ENCODE assay signal across 2 worm cellular contexts in the genomic region with DNA sequence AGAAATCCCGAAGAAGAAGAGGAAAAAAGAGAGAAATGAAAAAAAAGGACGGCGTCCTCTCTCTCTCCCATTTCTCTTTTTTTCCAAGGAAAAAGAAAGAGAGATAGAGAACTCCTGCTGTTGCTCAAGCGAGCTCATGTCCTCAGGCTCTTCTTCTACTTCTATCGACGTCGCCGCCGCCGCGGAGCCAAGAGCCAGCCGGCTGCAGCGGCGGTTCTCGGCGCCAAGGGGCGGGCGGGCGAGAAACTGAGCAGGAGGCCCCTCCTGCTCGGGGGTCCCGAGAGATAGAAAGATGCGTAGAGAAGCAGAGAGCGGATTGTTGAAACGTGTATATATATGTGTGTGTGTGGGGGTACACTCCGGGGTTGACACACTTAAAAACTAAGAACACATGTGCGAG.
TF ChIP-seq lines count a peak whose summit lies in the region.

No protein-coding gene starts in this region.

TF ChIP-seq in whole organism, L1 larva, 84 proteins besides CTCF, POLR2A, EP300 and RAD21 (continued from another document):
- TF ChIP-seq nhr-77 (tag; optimal IDR thresholded peaks at IDR 0.05; lab: Kevin White, UChicago) (no peak), nhr-19 (GFP tag; conservative IDR thresholded peaks at IDR 0.05; lab: Robert Waterston, UW) (no peak), swsn-7 (tag; optimal IDR thresholded peaks at IDR 0.05; lab: Kevin White, UChicago) (peak; percentile 9), lir-3 (tag; optimal IDR thresholded peaks at IDR 0.05; lab: Kevin White, UChicago; ENCODE audit: poor library complexity) (no peak), nhr-47 (tag; optimal IDR thresholded peaks at IDR 0.05; lab: Kevin White, UChicago) (peak; percentile 26), ceh-82 (tag; optimal IDR thresholded peaks at IDR 0.05; lab: Kevin White, UChicago) (peak in 1 of 3 experiments; percentile 55), fkh-4 (tag; optimal IDR thresholded peaks at IDR 0.05; lab: Kevin White, UChicago; ENCODE audit: borderline replicate concordance) (no peak), nhr-28 (tag; optimal IDR thresholded peaks at IDR 0.05; lab: Kevin White, UChicago) (no peak), ceh-90 (tag; optimal IDR thresholded peaks at IDR 0.05; lab: Kevin White, UChicago) (no peak), dsc-1 (tag; optimal IDR thresholded peaks at IDR 0.05; lab: Kevin White, UChicago) (peak; percentile 66), F16B12.6 (tag; optimal IDR thresholded peaks at IDR 0.05; lab: Kevin White, UChicago) (no peak), nhr-84 (tag; optimal IDR thresholded peaks at IDR 0.05; lab: Kevin White, UChicago) (no peak), fkh-10 (GFP tag; optimal IDR thresholded peaks at IDR 0.05; lab: Kevin White, UChicago) (peak; percentile 19), ceh-88 (GFP tag; IDR thresholded peaks at IDR 0.05; lab: Robert Waterston, UW) (no peak), sup-37 (GFP tag; optimal IDR thresholded peaks at IDR 0.05; lab: Kevin White, UChicago) (no peak), nhr-12 (tag; optimal IDR thresholded peaks at IDR 0.05; lab: Kevin White, UChicago) (no peak), lsy-2 (tag; optimal IDR thresholded peaks at IDR 0.05; lab: Kevin White, UChicago) (peak in 1 of 2 experiments; percentile 49), alr-1 (tag; optimal IDR thresholded peaks at IDR 0.05; lab: Kevin White, UChicago; ENCODE audit: borderline replicate concordance) (no peak), xbp-1 (tag; optimal IDR thresholded peaks at IDR 0.05; lab: Kevin White, UChicago) (peak; percentile 4), vab-15 (tag; optimal IDR thresholded peaks at IDR 0.05; lab: Kevin White, UChicago) (no peak), blmp-1 (tag; optimal IDR thresholded peaks at IDR 0.05; lab: Kevin White, UChicago) (no peak), mdl-1 (tag; optimal IDR thresholded peaks at IDR 0.05; lab: Kevin White, UChicago) (no peak), unc-62 (GFP tag; optimal IDR thresholded peaks at IDR 0.05; lab: Kevin White, UChicago) (no peak), ets-5 (GFP tag; IDR thresholded peaks at IDR 0.05; lab: Robert Waterston, UW) (no peak), pqm-1 (tag; optimal IDR thresholded peaks at IDR 0.05; lab: Kevin White, UChicago) (no peak), egl-13 (tag; optimal IDR thresholded peaks at IDR 0.05; lab: Kevin White, UChicago) (peak; percentile 1), C16A3.4 (tag; optimal IDR thresholded peaks at IDR 0.05; lab: Kevin White, UChicago) (no peak), efl-1 (optimal IDR thresholded peaks at IDR 0.05; lab: Kevin White, UChicago) (peak in 1 of 2 experiments; percentile 7), efl-1 (GFP tag; optimal IDR thresholded peaks at IDR 0.05 in 1 of 2; lab: Kevin White, UChicago) (peak in 1 of 2 experiments; percentile 11), snpc-4 (tag; optimal IDR thresholded peaks at IDR 0.05; lab: Kevin White, UChicago) (no peak), ceh-8 (GFP tag; optimal IDR thresholded peaks at IDR 0.05; lab: Kevin White, UChicago) (peak; percentile 90), nhr-76 (tag; optimal IDR thresholded peaks at IDR 0.05; lab: Kevin White, UChicago) (no peak), irx-1 (tag; optimal IDR thresholded peaks at IDR 0.05; lab: Kevin White, UChicago) (no peak), unc-98 (GFP tag; IDR thresholded peaks at IDR 0.05; lab: Robert Waterston, UW) (no peak), ztf-4 (tag; optimal IDR thresholded peaks at IDR 0.05; lab: Kevin White, UChicago) (no peak), aha-1 (tag; optimal IDR thresholded peaks at IDR 0.05; lab: Kevin White, UChicago) (no peak), sox-4 (tag; optimal IDR thresholded peaks at IDR 0.05; lab: Kevin White, UChicago) (no peak), aly-2 (tag; optimal IDR thresholded peaks at IDR 0.05; lab: Kevin White, UChicago) (no peak), elt-2 (tag; optimal IDR thresholded peaks at IDR 0.05; lab: Kevin White, UChicago) (no peak), pax-3 (tag; optimal IDR thresholded peaks at IDR 0.05; lab: Kevin White, UChicago) (no peak), zag-1 (tag; optimal IDR thresholded peaks at IDR 0.05; lab: Kevin White, UChicago) (no peak), lin-39 (tag; optimal IDR thresholded peaks at IDR 0.05; lab: Kevin White, UChicago) (no peak), unc-86 (tag; optimal IDR thresholded peaks at IDR 0.05; lab: Kevin White, UChicago) (no peak), ama-1 (optimal IDR thresholded peaks at IDR 0.05; lab: Kevin White, UChicago) (no peak), skn-1 (tag; optimal IDR thresholded peaks at IDR 0.05; lab: Kevin White, UChicago) (no peak), C34B4.2 (tag; optimal IDR thresholded peaks at IDR 0.05; lab: Kevin White, UChicago) (no peak), unc-30 (tag; optimal IDR thresholded peaks at IDR 0.05; lab: Kevin White, UChicago) (no peak), jun-1 (tag; optimal IDR thresholded peaks at IDR 0.05; lab: Kevin White, UChicago) (no peak), rnt-1 (tag; optimal IDR thresholded peaks at IDR 0.05; lab: Kevin White, UChicago) (peak; percentile 30)

TF ChIP-seq in whole organism, L4 larva, 104 proteins besides CTCF, POLR2A, EP300 and RAD21 (continued from another document):
- TF ChIP-seq ceh-28 (tag; optimal IDR thresholded peaks at IDR 0.05; lab: Kevin White, UChicago) (no peak), egl-43 (GFP tag; IDR thresholded peaks at IDR 0.05; lab: Robert Waterston, UW) (peak; percentile 63; the same call in 1 of the 2 replicates), zfp-2 (tag; optimal IDR thresholded peaks at IDR 0.05; lab: Kevin White, UChicago) (no peak), F37D6.2 (tag; optimal IDR thresholded peaks at IDR 0.05; lab: Kevin White, UChicago) (peak; percentile 42), F49E8.2 (tag; optimal IDR thresholded peaks at IDR 0.05; lab: Kevin White, UChicago; ENCODE audit: borderline replicate concordance) (no peak), R02D3.7 (tag; optimal IDR thresholded peaks at IDR 0.05; lab: Kevin White, UChicago) (no peak), mdl-1 (tag; optimal IDR thresholded peaks at IDR 0.05; lab: Kevin White, UChicago) (peak in 1 of 2 experiments; percentile 41), F10B5.3 (tag; optimal IDR thresholded peaks at IDR 0.05; lab: Kevin White, UChicago) (no peak), aly-2 (tag; optimal IDR thresholded peaks at IDR 0.05; lab: Kevin White, UChicago) (no peak), ama-1 (optimal IDR thresholded peaks at IDR 0.05; lab: Kevin White, UChicago) (no peak), snpc-1.2 (GFP tag; IDR thresholded peaks at IDR 0.05; lab: Robert Waterston, UW) (no peak), T26A8.4 (GFP tag; IDR thresholded peaks at IDR 0.05; lab: Robert Waterston, UW) (no peak), egl-27 (tag; optimal IDR thresholded peaks at IDR 0.05; lab: Kevin White, UChicago) (no peak), Y48G9A.11 (GFP tag; IDR thresholded peaks at IDR 0.05; lab: Robert Waterston, UW) (no peak), lin-38 (GFP tag; IDR thresholded peaks at IDR 0.05; lab: Robert Waterston, UW) (no peak), hmg-1.1 (GFP tag; IDR thresholded peaks at IDR 0.05; lab: Robert Waterston, UW) (peak; percentile 80), lsy-2 (tag; optimal IDR thresholded peaks at IDR 0.05; lab: Kevin White, UChicago) (peak; percentile 22 to 62), ceh-32 (tag; optimal IDR thresholded peaks at IDR 0.05; lab: Kevin White, UChicago; ENCODE audit: poor library complexity) (no peak), hlh-11 (tag; optimal IDR thresholded peaks at IDR 0.05; lab: Kevin White, UChicago) (peak; percentile 64), lir-3 (tag; optimal IDR thresholded peaks at IDR 0.05; lab: Kevin White, UChicago) (no peak), ctbp-1 (GFP tag; IDR thresholded peaks at IDR 0.05; lab: Robert Waterston, UW) (peak; percentile 76), ceh-82 (tag; optimal IDR thresholded peaks at IDR 0.05; lab: Kevin White, UChicago) (no peak), lin-1 (GFP tag; IDR thresholded peaks at IDR 0.05; lab: Robert Waterston, UW) (no peak), nhr-10 (tag; optimal IDR thresholded peaks at IDR 0.05; lab: Kevin White, UChicago) (no peak), zfp-3 (GFP tag; conservative IDR thresholded peaks at IDR 0.05; lab: Robert Waterston, UW) (no peak), unc-130 (GFP tag; optimal IDR thresholded peaks at IDR 0.05; lab: Kevin White, UChicago) (no peak), set-16 (GFP tag; IDR thresholded peaks at IDR 0.05; lab: Robert Waterston, UW) (peak; percentile 100), dmd-6 (GFP tag; IDR thresholded peaks at IDR 0.05; lab: Robert Waterston, UW) (peak; percentile 28; the same call in 1 of the 2 replicates), madf-9 (GFP tag; conservative IDR thresholded peaks at IDR 0.05; lab: Robert Waterston, UW) (no peak), daf-16 (GFP tag; optimal IDR thresholded peaks at IDR 0.05; lab: Kevin White, UChicago) (no peak), daf-16 (tag; optimal IDR thresholded peaks at IDR 0.05; lab: Kevin White, UChicago) (no peak), duxl-1 (tag; optimal IDR thresholded peaks at IDR 0.05; lab: Kevin White, UChicago; ENCODE audit: poor library complexity) (no peak), nhr-25 (tag; optimal IDR thresholded peaks at IDR 0.05; lab: Kevin White, UChicago; ENCODE audit: borderline replicate concordance, insufficient read depth) (no peak), arid-1 (GFP tag; conservative IDR thresholded peaks at IDR 0.05; lab: Robert Waterston, UW) (no peak), Y105C5A.15 (GFP tag; IDR thresholded peaks at IDR 0.05; lab: Robert Waterston, UW) (no peak), Y5F2A.4 (GFP tag; optimal IDR thresholded peaks at IDR 0.05; lab: Kevin White, UChicago) (no peak), lin-39 (tag; optimal IDR thresholded peaks at IDR 0.05; lab: Kevin White, UChicago) (no peak), madf-5 (GFP tag; IDR thresholded peaks at IDR 0.05; lab: Robert Waterston, UW) (no peak), cey-2 (tag; optimal IDR thresholded peaks at IDR 0.05; lab: Kevin White, UChicago; ENCODE audit: borderline replicate concordance, insufficient read depth) (no peak), daf-19 (GFP tag; conservative IDR thresholded peaks at IDR 0.05; lab: Robert Waterston, UW) (no peak), nhr-111 (GFP tag; optimal IDR thresholded peaks at IDR 0.05; lab: Kevin White, UChicago) (no peak), pqm-1 (tag; optimal IDR thresholded peaks at IDR 0.05; lab: Kevin White, UChicago) (no peak), jun-1 (tag; optimal IDR thresholded peaks at IDR 0.05; lab: Kevin White, UChicago) (no peak), lin-29 (GFP tag; IDR thresholded peaks at IDR 0.05; lab: Robert Waterston, UW) (no peak), ZK546.5 (tag; optimal IDR thresholded peaks at IDR 0.05; lab: Kevin White, UChicago) (no peak)
